Fruit fly (Drosophila melanogaster): Measurements from ENCODE around the gene CG6154.

CG6154 gene

DNA sequence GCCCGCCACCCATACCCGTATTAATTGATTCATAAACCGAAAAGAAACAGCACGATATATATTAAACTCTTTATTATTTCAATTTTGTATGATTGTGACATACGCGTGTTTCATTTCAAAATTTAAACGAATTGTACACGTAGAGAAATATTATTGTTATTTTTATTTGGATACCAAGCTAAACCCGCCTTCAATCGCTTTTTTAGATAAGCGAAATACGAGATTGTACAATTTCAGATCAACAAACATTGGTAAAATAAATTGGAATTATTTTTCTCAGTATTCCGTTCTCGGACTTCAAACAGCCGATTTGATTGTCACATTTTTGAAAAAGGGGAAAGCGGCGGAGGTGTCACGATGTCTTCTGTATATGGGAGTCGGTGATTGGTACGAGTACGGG, 27.4 kb upstream of the CG6154 start (continued):
- TF ChIP-seq CG34376 (GFP tag; optimal IDR thresholded peaks at IDR 0.05) (no peak), br (optimal IDR thresholded peaks at IDR 0.05) (no peak), ATbp (GFP tag; optimal IDR thresholded peaks at IDR 0.05) (no peak), caup (GFP tag; optimal IDR thresholded peaks at IDR 0.05; ENCODE audit: severe bottlenecking) (no peak), CG17385 (GFP tag; optimal IDR thresholded peaks at IDR 0.05) (peak; percentile 28), sr (GFP tag; IDR thresholded peaks at IDR 0.05) (no peak), H15 (GFP tag; IDR thresholded peaks at IDR 0.05) (0 out of 3 replicates have a peak, but pooled peaks have one; percentile 44), Dll (GFP tag; IDR thresholded peaks at IDR 0.05; ENCODE audit: partially characterized antibody) (no peak), kni (GFP tag; optimal IDR thresholded peaks at IDR 0.05) (no peak), CG31388 (GFP tag; optimal IDR thresholded peaks at IDR 0.05) (no peak), CG6254 (GFP tag; optimal IDR thresholded peaks at IDR 0.05) (peak; percentile 23), CTCF (GFP tag; optimal IDR thresholded peaks at IDR 0.05) (no peak), Xbp1 (GFP tag; optimal IDR thresholded peaks at IDR 0.05) (peak; percentile 66), danr (GFP tag; IDR thresholded peaks at IDR 0.05) (no peak), pzg (GFP tag; optimal IDR thresholded peaks at IDR 0.05) (no peak), CG7928 (GFP tag; optimal IDR thresholded peaks at IDR 0.05) (no peak), CG16779 (GFP tag; IDR thresholded peaks at IDR 0.05) (no peak), NfI (GFP tag; optimal IDR thresholded peaks at IDR 0.05) (peak; percentile 31), row (GFP tag; IDR thresholded peaks at IDR 0.05) (peak; percentile 57), ems (GFP tag; optimal IDR thresholded peaks at IDR 0.05) (no peak), aop (GFP tag; IDR thresholded peaks at IDR 0.05) (no peak), Fer3 (tag; optimal IDR thresholded peaks at IDR 0.05) (peak; percentile 14), ci (GFP tag; IDR thresholded peaks at IDR 0.05) (peak; percentile 73; the same call in 2 of the 3 replicates), crol (GFP tag; IDR thresholded peaks at IDR 0.05) (no peak), vvl (GFP tag; IDR thresholded peaks at IDR 0.05) (peak; percentile 40), Doc3 (GFP tag; IDR thresholded peaks at IDR 0.05; ENCODE audit: partially characterized antibody) (no peak), C15 (GFP tag; IDR thresholded peaks at IDR 0.05) (no peak), CG17829 (tag; optimal IDR thresholded peaks at IDR 0.05) (peak; percentile 10), CG13775 (GFP tag; optimal IDR thresholded peaks at IDR 0.05) (no peak), ro (GFP tag; IDR thresholded peaks at IDR 0.05) (no peak), ssp (GFP tag; IDR thresholded peaks at IDR 0.05) (no peak), CG13287 (GFP tag; IDR thresholded peaks at IDR 0.05; ENCODE audit: partially characterized antibody) (no peak), CG11504 (tag; optimal IDR thresholded peaks at IDR 0.05) (peak; percentile 56), exex (tag; optimal IDR thresholded peaks at IDR 0.05) (no peak), cas (GFP tag; IDR thresholded peaks at IDR 0.05) (no peak), nau (GFP tag; optimal IDR thresholded peaks at IDR 0.05) (no peak), CG13624 (GFP tag; optimal IDR thresholded peaks at IDR 0.05) (peak; percentile 10), CG16815 (GFP tag; optimal IDR thresholded peaks at IDR 0.05) (no peak), Awh (GFP tag; IDR thresholded peaks at IDR 0.05) (0 out of 2 replicates have a peak, but pooled peaks have one; percentile 60), CG10543 (GFP tag; optimal IDR thresholded peaks at IDR 0.05) (no peak), dimm (GFP tag; IDR thresholded peaks at IDR 0.05) (no peak), fd3F (GFP tag; optimal IDR thresholded peaks at IDR 0.05) (no peak), Dek (tag; optimal IDR thresholded peaks at IDR 0.05) (no peak), gsb-n (tag; optimal IDR thresholded peaks at IDR 0.05) (no peak), CG3995 (GFP tag; optimal IDR thresholded peaks at IDR 0.05) (no peak), CG31441 (GFP tag; IDR thresholded peaks at IDR 0.05) (peak; percentile 59), Dip2 (GFP tag; IDR thresholded peaks at IDR 0.05) (no peak), shn (GFP tag; optimal IDR thresholded peaks at IDR 0.05) (no peak), CG4282 (GFP tag; optimal IDR thresholded peaks at IDR 0.05) (no peak), bsh (GFP tag; optimal IDR thresholded peaks at IDR 0.05) (peak in 1 of 2 experiments; percentile 62), CG13424 (tag; optimal IDR thresholded peaks at IDR 0.05) (peak; percentile 35), Ravus (GFP tag; IDR thresholded peaks at IDR 0.05) (no peak)

Measured in whole organism, embryonic.